Worm (Caenorhabditis elegans) whole organism, L3 larva: ENCODE results near the gene scl-3.

Source experiments
- R02D3.7 ChIP-seq: fragments of 150-350 bp; optimal IDR thresholded peaks from 2 replicates; lab custom pipeline; 2014; ENCODE audit warnings: missing biosample characterization, missing genetic modification characterization
- ZK546.5 ChIP-seq: sonication (generic microtip); optimal IDR thresholded peaks from 2 replicates; lab custom pipeline; 2017; ENCODE audit warnings: missing biosample characterization, missing genetic modification characterization
- ama-1 ChIP-seq: fragments of 150-350 bp; optimal IDR thresholded peaks from 2 replicates; lab custom pipeline; 2018
- ceh-16 ChIP-seq: sonication (generic microtip); optimal IDR thresholded peaks from 2 replicates; lab custom pipeline; 2017; ENCODE audit warnings: missing biosample characterization, missing genetic modification characterization
- ceh-28 ChIP-seq: fragments of 150-350 bp; optimal IDR thresholded peaks from 2 replicates; lab custom pipeline; 2014; ENCODE audit warnings: missing biosample characterization, missing genetic modification reagents, missing genetic modification characterization
- ceh-9 ChIP-seq: sonication (generic microtip); optimal IDR thresholded peaks from 2 replicates; lab custom pipeline; 2018; ENCODE audit warnings: missing biosample characterization, missing genetic modification characterization
- daf-12 ChIP-seq: fragments of 150-350 bp; optimal IDR thresholded peaks from 2 replicates; lab custom pipeline; 2014; ENCODE audit warnings: missing biosample characterization, missing genetic modification reagents, missing genetic modification characterization
- elt-1 ChIP-seq: fragments of 150-350 bp; optimal IDR thresholded peaks from 2 replicates; lab custom pipeline; 2014; ENCODE audit warnings: missing biosample characterization, missing genetic modification characterization
- elt-3 ChIP-seq, 3 experiments: fragments of 150-350 bp in 1 of 3; sonication (generic microtip) in 2 of 3; optimal IDR thresholded peaks; 2 replicates in 2 of 3; 4 replicates in 1 of 3; lab custom pipeline; 2014 to 2017; ENCODE audit warnings: missing biosample characterization in 3 of 3, missing genetic modification characterization in 3 of 3
- fkh-2 ChIP-seq: fragments of 150-350 bp; optimal IDR thresholded peaks from 2 replicates; lab custom pipeline; 2014; ENCODE audit warnings: missing biosample characterization, missing genetic modification reagents, missing genetic modification characterization
- fos-1 ChIP-seq: fragments of 150-350 bp; optimal IDR thresholded peaks from 2 replicates; lab custom pipeline; 2014; ENCODE audit warnings: missing biosample characterization, missing genetic modification characterization
- hmg-11 ChIP-seq: sonication (generic microtip); optimal IDR thresholded peaks from 2 replicates; lab custom pipeline; 2016; ENCODE audit warnings: missing genetic modification characterization, missing compliant biosample characterization
- jun-1 ChIP-seq: fragments of 150-350 bp; optimal IDR thresholded peaks from 2 replicates; lab custom pipeline; 2014; ENCODE audit warnings: missing biosample characterization, missing genetic modification reagents, missing genetic modification characterization
- lin-15B ChIP-seq: fragments of 150-350 bp; optimal IDR thresholded peaks from 2 replicates; lab custom pipeline; 2014; ENCODE audit warnings: missing biosample characterization, missing genetic modification characterization
- lin-39 ChIP-seq: fragments of 150-350 bp; optimal IDR thresholded peaks from 2 replicates; lab custom pipeline; 2018; ENCODE audit warnings: missing biosample characterization, missing genetic modification reagents, missing genetic modification characterization
- lsy-12 ChIP-seq: sonication (generic microtip); optimal IDR thresholded peaks from 2 replicates; lab custom pipeline; 2016; ENCODE audit warnings: mild to moderate bottlenecking, missing genetic modification characterization, missing compliant biosample characterization
- mdl-1 ChIP-seq: fragments of 150-350 bp; optimal IDR thresholded peaks from 2 replicates; lab custom pipeline; 2014; ENCODE audit warnings: missing biosample characterization, missing genetic modification characterization
- mml-1 ChIP-seq: fragments of 150-350 bp; sonication (generic microtip); optimal IDR thresholded peaks from 3 replicates; lab custom pipeline; 2014; ENCODE audit warnings: missing biosample characterization, missing genetic modification characterization
- nfya-1 ChIP-seq: sonication (generic microtip); optimal IDR thresholded peaks from 2 replicates; lab custom pipeline; 2017; ENCODE audit warnings: missing genetic modification characterization, mild to moderate bottlenecking, missing compliant biosample characterization, antibody characterized with exemption, moderate library complexity; ENCODE audit not compliant: insufficient read depth
- nhr-11 ChIP-seq: fragments of 150-350 bp; optimal IDR thresholded peaks from 2 replicates; lab custom pipeline; 2014; ENCODE audit warnings: missing biosample characterization, missing genetic modification characterization
- nhr-12 ChIP-seq: fragments of 150-350 bp; optimal IDR thresholded peaks from 2 replicates; lab custom pipeline; 2014; ENCODE audit warnings: missing biosample characterization, missing genetic modification characterization
- nhr-23 ChIP-seq: fragments of 150-350 bp; optimal IDR thresholded peaks from 2 replicates; lab custom pipeline; 2014; ENCODE audit warnings: missing biosample characterization, missing genetic modification reagents, missing genetic modification characterization
- nhr-237 ChIP-seq: fragments of 150-350 bp; optimal IDR thresholded peaks from 2 replicates; lab custom pipeline; 2014; ENCODE audit warnings: missing biosample characterization, missing genetic modification characterization
- nhr-25 ChIP-seq: sonication (generic microtip); optimal IDR thresholded peaks from 2 replicates; lab custom pipeline; 2017; ENCODE audit warnings: missing biosample characterization, missing genetic modification characterization
- nhr-28 ChIP-seq: fragments of 150-350 bp; optimal IDR thresholded peaks from 2 replicates; lab custom pipeline; 2014; ENCODE audit warnings: missing biosample characterization, missing genetic modification characterization
- nhr-43 ChIP-seq: sonication (generic microtip); optimal IDR thresholded peaks from 2 replicates; lab custom pipeline; 2016; ENCODE audit warnings: mild to moderate bottlenecking, missing genetic modification characterization, missing compliant biosample characterization; ENCODE audit not compliant: poor library complexity, severe bottlenecking
- nhr-67 ChIP-seq: fragments of 150-350 bp; optimal IDR thresholded peaks from 2 replicates; lab custom pipeline; 2014; ENCODE audit warnings: missing biosample characterization, missing genetic modification characterization
- nhr-76 ChIP-seq: fragments of 150-350 bp; sonication (generic microtip); optimal IDR thresholded peaks from 5 replicates; lab custom pipeline; 2014; ENCODE audit warnings: missing biosample characterization, missing genetic modification characterization
- nhr-77 ChIP-seq: fragments of 150-350 bp; optimal IDR thresholded peaks from 2 replicates; lab custom pipeline; 2014; ENCODE audit warnings: missing biosample characterization, missing genetic modification characterization
- pha-4 ChIP-seq: fragments of 150-350 bp; optimal IDR thresholded peaks from 2 replicates; lab custom pipeline; 2014; ENCODE audit warnings: missing biosample characterization, missing genetic modification reagents, missing genetic modification characterization
- pqm-1 ChIP-seq: fragments of 150-350 bp; optimal IDR thresholded peaks from 2 replicates; lab custom pipeline; 2017; ENCODE audit warnings: missing biosample characterization, missing genetic modification characterization, inconsistent platforms
- sea-2 ChIP-seq: fragments of 150-350 bp; sonication (generic microtip); optimal IDR thresholded peaks from 4 replicates; lab custom pipeline; 2014; ENCODE audit warnings: missing biosample characterization, missing genetic modification reagents, missing genetic modification characterization
- snpc-4 ChIP-seq: fragments of 150-350 bp; optimal IDR thresholded peaks from 2 replicates; lab custom pipeline; 2014; ENCODE audit warnings: missing biosample characterization, missing genetic modification characterization
- tbx-2 ChIP-seq: sonication (generic microtip); optimal IDR thresholded peaks from 2 replicates; lab custom pipeline; 2016; ENCODE audit warnings: mild to moderate bottlenecking, missing genetic modification characterization, missing compliant biosample characterization
- unc-62 ChIP-seq: fragments of 150-350 bp; sonication (generic microtip); optimal IDR thresholded peaks from 4 replicates; lab custom pipeline; 2014; ENCODE audit warnings: missing biosample characterization, missing genetic modification reagents, missing genetic modification characterization
- zag-1 ChIP-seq: fragments of 150-350 bp; optimal IDR thresholded peaks from 2 replicates; lab custom pipeline; 2014; ENCODE audit warnings: missing biosample characterization, missing genetic modification characterization
- ztf-11 ChIP-seq: fragments of 150-350 bp; optimal IDR thresholded peaks from 2 replicates; lab custom pipeline; 2014; ENCODE audit warnings: missing biosample characterization, missing genetic modification characterization
- ztf-4 ChIP-seq: fragments of 150-350 bp; optimal IDR thresholded peaks from 2 replicates; lab custom pipeline; 2014; ENCODE audit warnings: missing biosample characterization, missing genetic modification characterization

The scl-3 gene

DNA sequence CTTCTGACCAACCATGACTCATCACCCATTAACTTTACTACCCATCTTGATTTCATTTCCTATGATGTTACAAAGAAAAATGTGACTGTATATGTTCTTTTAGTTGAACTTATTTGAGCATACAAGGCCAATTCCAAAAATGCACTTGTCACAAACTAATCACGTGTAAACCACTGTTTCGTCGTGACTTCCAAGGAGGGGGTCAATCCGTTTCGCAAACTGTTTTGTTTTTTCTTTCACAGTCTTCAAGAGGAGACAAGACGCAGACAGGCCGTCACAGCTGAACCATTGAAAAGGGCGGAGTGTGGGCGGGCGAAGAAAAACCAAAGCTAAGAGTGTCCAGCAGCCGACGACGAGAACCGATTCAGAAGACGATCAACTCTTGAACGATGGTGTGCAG lies 19.7 kb downstream of the scl-3 start, which contains the start of gene C39E9.8:
Gene C39E9.8, plus strand, starts transcription at position 328 of the 400 bp plus-strand sequence.
- TF ChIP-seq lin-15B (tag; lab: Kevin White, UChicago) (no peak), nhr-43 (tag; lab: Kevin White, UChicago) (peak; percentile 77), ama-1 (lab: Kevin White, UChicago) (no peak), ztf-4 (tag; lab: Kevin White, UChicago) (no peak), snpc-4 (tag; lab: Kevin White, UChicago) (no peak), elt-1 (no peak), nhr-237 (tag; lab: Kevin White, UChicago) (no peak), nhr-11 (no peak), nhr-23 (tag; lab: Kevin White, UChicago) (peak; percentile 47), nhr-25 (tag; lab: Kevin White, UChicago) (peak; percentile 79)
- TF ChIP-seq, all 47 proteins: peak for 3

DNA sequence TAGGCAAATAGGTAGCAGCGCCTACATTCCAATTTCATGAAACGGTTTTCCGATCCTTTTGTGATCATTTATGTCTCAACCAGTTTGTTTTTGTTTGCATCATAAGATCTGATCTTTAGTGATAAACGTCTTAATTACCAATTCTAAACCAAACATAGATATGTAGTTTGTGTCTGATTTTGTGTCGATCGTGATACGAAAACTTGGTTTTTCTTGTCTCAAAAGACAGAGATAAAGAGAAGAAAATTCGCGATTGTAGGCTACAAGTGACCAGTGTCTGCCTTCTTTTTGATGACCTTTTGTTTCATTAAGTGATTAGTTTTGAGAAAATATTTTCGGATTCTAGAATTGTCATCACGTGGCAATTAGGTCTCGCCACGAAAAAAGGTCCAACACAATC lies 20.8 kb downstream of the scl-3 start:
- TF ChIP-seq nhr-23 (tag; lab: Kevin White, UChicago): peak; percentile 63
- TF ChIP-seq ama-1 (lab: Kevin White, UChicago): peak; percentile 24
- TF ChIP-seq tbx-2 (tag; lab: Kevin White, UChicago): no peak
- peak; percentile 18 for TF ChIP-seq nfya-1 (tag; lab: Kevin White, UChicago)
- no peak for TF ChIP-seq sea-2 (GFP tag; lab: Kevin White, UChicago)
- TF ChIP-seq elt-3 (tag; optimal IDR thresholded peaks at IDR 0.05; lab: Kevin White, UChicago): peak in 1 of 3 experiments; percentile 12
- no peak for TF ChIP-seq nhr-67 (tag; lab: Kevin White, UChicago)
- TF ChIP-seq nhr-43 (tag; lab: Kevin White, UChicago): peak; percentile 57
- peak; percentile 34 for TF ChIP-seq nhr-11
- TF ChIP-seq nhr-25 (tag; lab: Kevin White, UChicago): peak; percentile 30
- TF ChIP-seq daf-12: no peak
- TF ChIP-seq unc-62: no peak
- TF ChIP-seq zag-1: no peak
- no peak for TF ChIP-seq ceh-28 (tag; lab: Kevin White, UChicago)

DNA sequence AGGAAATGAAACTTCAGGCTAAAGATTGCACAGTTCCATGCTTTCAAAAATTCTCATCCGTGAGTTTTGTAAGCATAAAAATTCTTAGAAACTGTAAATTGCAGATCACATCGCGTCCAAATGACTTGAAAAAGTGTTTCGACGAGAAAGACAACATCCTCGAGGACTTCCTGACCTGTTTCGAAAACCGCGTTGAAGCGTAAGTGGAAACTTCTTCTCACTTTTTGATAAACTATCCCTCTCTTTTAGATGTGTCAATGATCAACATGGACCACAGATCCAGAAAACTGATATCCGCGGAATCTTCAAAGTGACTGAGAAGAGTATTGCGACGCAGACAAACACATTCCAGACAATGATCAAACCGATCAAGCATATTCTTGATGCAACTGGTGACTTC lies 21.5 kb downstream of the scl-3 start:
- no peak for TF ChIP-seq lin-39 (tag; lab: Kevin White, UChicago)
- TF ChIP-seq mml-1: no peak
- no peak for TF ChIP-seq jun-1 (tag; lab: Kevin White, UChicago)
- no peak for TF ChIP-seq nhr-76 (tag; lab: Kevin White, UChicago)
- TF ChIP-seq nhr-25 (tag; lab: Kevin White, UChicago): peak; percentile 7
- no peak for TF ChIP-seq lsy-12 (tag; lab: Kevin White, UChicago)

DNA sequence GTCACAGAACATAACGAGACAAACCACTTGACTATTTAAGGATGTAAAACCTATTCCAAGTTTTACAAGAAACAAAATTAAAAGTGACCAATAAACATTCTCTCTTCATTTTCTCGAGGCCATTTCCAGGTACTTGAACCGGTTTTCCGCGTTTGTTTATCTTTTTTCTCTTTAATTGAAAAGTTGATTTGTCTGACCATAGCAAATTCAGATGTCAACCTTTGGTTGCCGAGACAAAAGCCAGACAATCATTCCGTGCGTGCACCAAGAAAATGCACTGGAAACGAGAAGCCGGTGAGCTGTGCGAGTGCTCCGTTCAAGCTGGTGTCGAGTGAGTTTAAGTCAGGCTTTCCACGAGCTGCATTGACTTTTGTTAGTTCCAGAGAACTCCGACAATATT lies 22.7 kb downstream of the scl-3 start:
- no peak for TF ChIP-seq ceh-9 (tag; lab: Kevin White, UChicago)
- TF ChIP-seq nhr-25 (tag; lab: Kevin White, UChicago): peak; percentile 38
- no peak for TF ChIP-seq ceh-28 (tag; lab: Kevin White, UChicago)
- TF ChIP-seq nhr-28 (tag; lab: Kevin White, UChicago): no peak
- TF ChIP-seq ceh-16 (tag; lab: Kevin White, UChicago): no peak
- no peak for TF ChIP-seq ztf-4 (tag; lab: Kevin White, UChicago)
- no peak for TF ChIP-seq mdl-1 (tag; lab: Kevin White, UChicago)
- no peak for TF ChIP-seq daf-12
- no peak for TF ChIP-seq nhr-12 (tag; lab: Kevin White, UChicago)
- TF ChIP-seq elt-3 (tag; optimal IDR thresholded peaks at IDR 0.05; lab: Kevin White, UChicago): no peak
- no peak for TF ChIP-seq hmg-11 (tag; lab: Kevin White, UChicago)
- TF ChIP-seq ama-1 (lab: Kevin White, UChicago): peak; percentile 61
- TF ChIP-seq fkh-2 (tag; lab: Kevin White, UChicago): no peak
- no peak for TF ChIP-seq nhr-77 (tag; lab: Kevin White, UChicago)
- no peak for TF ChIP-seq tbx-2 (tag; lab: Kevin White, UChicago)
- TF ChIP-seq pqm-1 (tag; lab: Kevin White, UChicago): no peak
- no peak for TF ChIP-seq ztf-11 (tag; lab: Kevin White, UChicago)
- no peak for TF ChIP-seq fos-1 (tag; lab: Kevin White, UChicago)
- TF ChIP-seq R02D3.7 (tag; lab: Kevin White, UChicago): no peak
- TF ChIP-seq mml-1: no peak
- TF ChIP-seq nhr-23 (tag; lab: Kevin White, UChicago): peak; percentile 6
- TF ChIP-seq lin-15B (tag; lab: Kevin White, UChicago): no peak
- TF ChIP-seq pha-4 (tag; lab: Kevin White, UChicago): no peak
- no peak for TF ChIP-seq nhr-43 (tag; lab: Kevin White, UChicago)
- TF ChIP-seq ZK546.5 (tag; lab: Kevin White, UChicago): no peak
- TF ChIP-seq lin-39 (tag; lab: Kevin White, UChicago): no peak
